Fruit fly (Drosophila melanogaster): ENCODE measurements around the gene HDAC11.

DNA sequence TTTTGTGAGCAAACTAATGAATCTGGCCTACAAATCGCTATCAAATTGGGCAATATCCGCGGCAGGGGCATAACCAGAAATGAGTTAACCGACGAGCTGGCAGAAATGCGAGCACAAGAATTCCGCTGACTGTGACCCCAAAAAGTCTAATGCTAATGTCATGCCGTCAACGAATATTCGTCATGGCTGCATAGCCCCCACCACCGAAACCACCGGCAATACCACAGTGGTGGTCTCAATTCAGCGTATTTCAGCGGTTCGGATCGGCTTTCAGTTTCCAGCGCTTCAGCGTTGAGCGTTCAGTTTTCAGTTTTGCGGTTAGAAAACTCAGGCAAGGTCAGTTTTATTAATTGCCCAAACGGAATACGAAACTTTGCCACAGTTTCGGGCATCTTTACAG, 34.2 kb upstream of the HDAC11 start:
- no peak for TF ChIP-seq CG12942 (GFP tag; optimal IDR thresholded peaks at IDR 0.05)
- no peak for TF ChIP-seq dm (GFP tag; optimal IDR thresholded peaks at IDR 0.05)
- no peak for TF ChIP-seq B-H2 (GFP tag; optimal IDR thresholded peaks at IDR 0.05)
- TF ChIP-seq CG3838 (GFP tag; optimal IDR thresholded peaks at IDR 0.05): no peak
